Worm (Caenorhabditis elegans): ENCODE data around the gene glb-7.

ce11 chrIV:2175291-2175690, 52.7 kb downstream of the glb-7 start, which contains the start of gene C54E4.1:
- TF ChIP-seq flt-1 (GFP tag; IDR thresholded peaks at IDR 0.05), result no peak
- no peak for TF ChIP-seq tra-4 (tag; optimal IDR thresholded peaks at IDR 0.05)
- TF ChIP-seq hmbx-1 (tag; optimal IDR thresholded peaks at IDR 0.05), result no peak
